Worm (Caenorhabditis elegans) whole organism, L4 larva: ENCODE results near the gene acp-3.

Experiments used
- F26F4.8 ChIP-seq: fragments of 200-800 bp; sonication (Bioruptor generic); conservative IDR thresholded peaks from 2 replicates; pipeline ENCODE4 v1.3.6; 2022; ENCODE audit warnings: missing genetic modification characterization, missing compliant biosample characterization
- F44E2.7 ChIP-seq: fragments of 200-800 bp; sonication (Bioruptor generic); IDR thresholded peaks from 2 replicates; pipeline ENCODE4 v2.1.2; 2022; ENCODE audit warnings: missing genetic modification characterization, missing compliant biosample characterization
- T26A8.4 ChIP-seq: fragments of 200-800 bp; sonication (Bioruptor generic); IDR thresholded peaks from 2 replicates; pipeline ENCODE4 v1.3.6; 2022; ENCODE audit warnings: missing genetic modification characterization, missing compliant biosample characterization
- Y48G9A.11 ChIP-seq: fragments of 200-800 bp; sonication (Bioruptor generic); IDR thresholded peaks from 2 replicates; pipeline ENCODE4 v1.3.6; 2022; ENCODE audit warnings: missing genetic modification reagents, missing genetic modification characterization, missing compliant biosample characterization
- ama-1 ChIP-seq: fragments of 150-350 bp; optimal IDR thresholded peaks from 2 replicates; lab custom pipeline; 2014; ENCODE audit warnings: inconsistent platforms, mixed read lengths
- ceh-20 ChIP-seq: fragments of 200-800 bp; sonication (Bioruptor generic); IDR thresholded peaks from 2 replicates; pipeline ENCODE4 v1.3.6; 2022; ENCODE audit warnings: missing genetic modification reagents, missing genetic modification characterization, missing compliant biosample characterization
- ceh-28 ChIP-seq: fragments of 150-350 bp; optimal IDR thresholded peaks from 2 replicates; lab custom pipeline; 2014; ENCODE audit warnings: missing biosample characterization, missing genetic modification reagents, missing genetic modification characterization
- ceh-82 ChIP-seq: sonication (generic microtip); optimal IDR thresholded peaks from 2 replicates; lab custom pipeline; 2017; ENCODE audit warnings: missing biosample characterization, missing genetic modification characterization
- cey-2 ChIP-seq: sonication (generic microtip); optimal IDR thresholded peaks from 3 replicates; lab custom pipeline; 2017; ENCODE audit warnings: missing genetic modification characterization, mild to moderate bottlenecking, missing compliant biosample characterization, antibody characterized with exemption, borderline replicate concordance; ENCODE audit not compliant: insufficient read depth
- daf-8 ChIP-seq: fragments of 200-800 bp; sonication (Bioruptor generic); IDR thresholded peaks from 2 replicates; pipeline ENCODE4 v1.3.6; 2022; ENCODE audit warnings: missing genetic modification characterization, missing compliant biosample characterization
- dmd-6 ChIP-seq: fragments of 200-800 bp; sonication (Bioruptor generic); IDR thresholded peaks from 2 replicates; pipeline ENCODE4 v1.3.6; 2022; ENCODE audit warnings: missing genetic modification reagents, missing genetic modification characterization, missing compliant biosample characterization
- dpl-1 ChIP-seq: fragments of 150-350 bp; optimal IDR thresholded peaks from 2 replicates; lab custom pipeline; 2014; ENCODE audit warnings: missing biosample characterization, missing genetic modification reagents, missing genetic modification characterization
- dve-1 ChIP-seq: sonication (generic microtip); optimal IDR thresholded peaks from 2 replicates; lab custom pipeline; 2017; ENCODE audit warnings: antibody characterized with exemption, mild to moderate bottlenecking, missing genetic modification characterization, missing compliant biosample characterization; ENCODE audit not compliant: insufficient read depth
- egl-27 ChIP-seq: sonication (generic microtip); optimal IDR thresholded peaks from 3 replicates; lab custom pipeline; 2017; ENCODE audit warnings: missing biosample characterization, missing genetic modification reagents, missing genetic modification characterization
- jun-1 ChIP-seq: fragments of 150-350 bp; optimal IDR thresholded peaks from 2 replicates; lab custom pipeline; 2014; ENCODE audit warnings: missing biosample characterization, missing genetic modification reagents, missing genetic modification characterization
- lim-7 ChIP-seq: fragments of 200-800 bp; sonication (Bioruptor generic); IDR thresholded peaks from 2 replicates; pipeline ENCODE4 v1.3.6; 2022; ENCODE audit warnings: missing genetic modification characterization, missing compliant biosample characterization
- lin-15B ChIP-seq: fragments of 150-350 bp; sonication (generic microtip); optimal IDR thresholded peaks from 3 replicates; lab custom pipeline; 2014; ENCODE audit warnings: missing biosample characterization, missing genetic modification characterization
- lin-38 ChIP-seq: fragments of 200-800 bp; sonication (Bioruptor generic); IDR thresholded peaks from 2 replicates; pipeline ENCODE4 v1.3.6; 2022; ENCODE audit warnings: missing genetic modification reagents, missing genetic modification characterization, missing compliant biosample characterization
- lsy-2 ChIP-seq, 2 experiments: fragments of 150-350 bp in 1 of 2; sonication (generic microtip) in 1 of 2; optimal IDR thresholded peaks; 2 replicates each; lab custom pipeline; 2014 to 2017; ENCODE audit warnings: missing biosample characterization in 2 of 2, missing genetic modification characterization in 2 of 2
- mep-1 ChIP-seq: fragments of 150-350 bp; sonication (generic microtip); optimal IDR thresholded peaks from 3 replicates; lab custom pipeline; 2014; ENCODE audit warnings: missing biosample characterization, missing genetic modification characterization
- mxl-2 ChIP-seq: fragments of 200-800 bp; sonication (Bioruptor generic); conservative IDR thresholded peaks from 2 replicates; pipeline ENCODE4 v1.3.6; 2022; ENCODE audit warnings: missing genetic modification reagents, missing genetic modification characterization, missing compliant biosample characterization
- nhr-102 ChIP-seq: sonication (generic microtip); optimal IDR thresholded peaks from 2 replicates; lab custom pipeline; 2016; ENCODE audit warnings: mild to moderate bottlenecking, missing genetic modification characterization, moderate library complexity, missing compliant biosample characterization
- nhr-237 ChIP-seq: sonication (generic microtip); optimal IDR thresholded peaks from 2 replicates; lab custom pipeline; 2017; ENCODE audit warnings: missing biosample characterization, missing genetic modification characterization
- nhr-25 ChIP-seq: sonication (generic microtip); optimal IDR thresholded peaks from 2 replicates; lab custom pipeline; 2017; ENCODE audit warnings: missing genetic modification characterization, mild to moderate bottlenecking, missing compliant biosample characterization, antibody characterized with exemption, moderate library complexity, borderline replicate concordance; ENCODE audit not compliant: insufficient read depth
- nhr-28 ChIP-seq: fragments of 150-350 bp; optimal IDR thresholded peaks from 2 replicates; lab custom pipeline; 2014; ENCODE audit warnings: missing biosample characterization, missing genetic modification characterization
- nhr-41 ChIP-seq: fragments of 200-800 bp; sonication (Bioruptor generic); IDR thresholded peaks from 2 replicates; pipeline ENCODE4 v1.3.6; 2022; ENCODE audit warnings: missing genetic modification reagents, missing genetic modification characterization, missing compliant biosample characterization
- nhr-6 ChIP-seq: fragments of 150-350 bp; optimal IDR thresholded peaks from 2 replicates; lab custom pipeline; 2014; ENCODE audit warnings: missing biosample characterization, missing genetic modification characterization
- nhr-77 ChIP-seq: fragments of 150-350 bp; optimal IDR thresholded peaks from 2 replicates; lab custom pipeline; 2014; ENCODE audit warnings: missing biosample characterization, missing genetic modification characterization
- php-3 ChIP-seq: fragments of 200-800 bp; sonication (Bioruptor generic); IDR thresholded peaks from 2 replicates; pipeline ENCODE4 v1.3.6; 2022; ENCODE audit warnings: missing genetic modification reagents, missing genetic modification characterization, missing compliant biosample characterization
- pqm-1 ChIP-seq: sonication (generic microtip); optimal IDR thresholded peaks from 2 replicates; lab custom pipeline; 2017; ENCODE audit warnings: missing biosample characterization, missing genetic modification characterization
- rbr-2 ChIP-seq: sonication (generic microtip); optimal IDR thresholded peaks from 2 replicates; lab custom pipeline; 2016; ENCODE audit warnings: missing genotype, missing genetic modification characterization, missing compliant biosample characterization
- saeg-2 ChIP-seq: fragments of 200-800 bp; sonication (Bioruptor generic); IDR thresholded peaks from 2 replicates; pipeline ENCODE4 v1.3.6; 2022; ENCODE audit warnings: missing genetic modification reagents, missing genetic modification characterization, missing compliant biosample characterization
- set-16 ChIP-seq: fragments of 200-800 bp; sonication (Bioruptor generic); IDR thresholded peaks from 2 replicates; pipeline ENCODE4 v1.3.6; 2022; ENCODE audit warnings: missing genetic modification reagents, missing genetic modification characterization, missing compliant biosample characterization
- snpc-1.2 ChIP-seq: fragments of 200-800 bp; sonication (Bioruptor generic); IDR thresholded peaks from 2 replicates; pipeline ENCODE4 v1.3.6; 2022; ENCODE audit warnings: missing genetic modification reagents, missing genetic modification characterization, missing compliant biosample characterization
- snpc-4 ChIP-seq: fragments of 150-350 bp; optimal IDR thresholded peaks from 2 replicates; lab custom pipeline; 2014; ENCODE audit warnings: missing biosample characterization, missing genetic modification characterization
- spr-3 ChIP-seq: fragments of 200-800 bp; sonication (Bioruptor generic); optimal IDR thresholded peaks from 2 replicates; lab custom pipeline; 2018; ENCODE audit warnings: mild to moderate bottlenecking, missing genetic modification characterization, missing compliant biosample characterization
- tag-97 ChIP-seq: fragments of 200-800 bp; sonication (Bioruptor generic); IDR thresholded peaks from 2 replicates; pipeline ENCODE4 v1.3.6; 2022; ENCODE audit warnings: missing genetic modification characterization, missing compliant biosample characterization
- unc-130 ChIP-seq: sonication (generic microtip); optimal IDR thresholded peaks from 2 replicates; lab custom pipeline; 2016; ENCODE audit warnings: missing genetic modification reagents, missing genetic modification characterization, missing compliant biosample characterization
- zfp-2 ChIP-seq: sonication (generic microtip); optimal IDR thresholded peaks from 2 replicates; lab custom pipeline; 2016; ENCODE audit warnings: mild to moderate bottlenecking, missing genetic modification characterization, missing compliant biosample characterization
- zip-2 ChIP-seq: fragments of 150-350 bp; optimal IDR thresholded peaks from 2 replicates; lab custom pipeline; 2014; ENCODE audit warnings: missing biosample characterization, missing genetic modification characterization
- ztf-11 ChIP-seq: fragments of 150-350 bp; optimal IDR thresholded peaks from 2 replicates; lab custom pipeline; 2014; ENCODE audit warnings: missing biosample characterization, missing genetic modification characterization

acp-3 gene

DNA sequence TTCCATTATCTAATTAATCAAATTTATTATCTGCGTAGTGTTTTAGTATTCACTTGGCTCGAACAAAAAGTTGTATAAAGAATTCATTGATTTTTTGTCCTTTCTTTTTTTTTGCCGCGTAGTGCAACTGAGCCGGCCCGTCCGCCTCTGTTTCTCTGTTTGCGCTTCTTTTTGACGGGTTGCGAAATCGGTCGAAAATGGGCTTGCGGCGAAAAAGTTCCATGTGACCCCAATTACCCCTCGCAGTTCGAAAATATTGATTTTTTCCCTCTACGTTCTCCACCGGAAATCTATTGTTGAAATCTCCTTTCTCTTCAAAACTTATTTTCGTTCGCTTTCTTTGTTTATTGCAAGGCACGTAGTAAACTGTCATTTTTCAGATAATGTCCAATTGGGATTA lies 20.5 kb upstream of the acp-3 start, which contains the start of gene zyg-9 (continued):
- TF ChIP-seq nhr-25 (tag; lab: Kevin White, UChicago) (no peak), snpc-1.2 (GFP tag; lab: Robert Waterston, UW) (no peak), zip-2 (no peak), set-16 (GFP tag; lab: Robert Waterston, UW) (no peak), egl-27 (tag; lab: Kevin White, UChicago) (no peak), php-3 (GFP tag; lab: Robert Waterston, UW) (no peak), snpc-4 (tag; lab: Kevin White, UChicago) (no peak), Y48G9A.11 (GFP tag; lab: Robert Waterston, UW) (no peak), ceh-20 (no peak), unc-130 (GFP tag; lab: Kevin White, UChicago) (no peak), lim-7 (GFP tag; lab: Robert Waterston, UW) (no peak), nhr-41 (GFP tag; lab: Robert Waterston, UW) (no peak), ceh-28 (tag; lab: Kevin White, UChicago) (peak; percentile 11), dve-1 (peak; percentile 7), spr-3 (no peak), lin-15B (tag; lab: Kevin White, UChicago) (no peak), rbr-2 (no peak), nhr-77 (no peak), cey-2 (tag; lab: Kevin White, UChicago) (no peak), zfp-2 (tag; lab: Kevin White, UChicago) (no peak), lsy-2 (tag; optimal IDR thresholded peaks at IDR 0.05; lab: Kevin White, UChicago) (peak in 1 of 2 experiments; percentile 60), nhr-28 (tag; lab: Kevin White, UChicago) (no peak), daf-8 (GFP tag; lab: Robert Waterston, UW) (no peak), nhr-6 (tag; lab: Kevin White, UChicago) (no peak), T26A8.4 (GFP tag; lab: Robert Waterston, UW) (no peak), ama-1 (lab: Kevin White, UChicago) (no peak), dmd-6 (GFP tag; lab: Robert Waterston, UW) (no peak), F44E2.7 (GFP tag; lab: Robert Waterston, UW) (no peak)

DNA sequence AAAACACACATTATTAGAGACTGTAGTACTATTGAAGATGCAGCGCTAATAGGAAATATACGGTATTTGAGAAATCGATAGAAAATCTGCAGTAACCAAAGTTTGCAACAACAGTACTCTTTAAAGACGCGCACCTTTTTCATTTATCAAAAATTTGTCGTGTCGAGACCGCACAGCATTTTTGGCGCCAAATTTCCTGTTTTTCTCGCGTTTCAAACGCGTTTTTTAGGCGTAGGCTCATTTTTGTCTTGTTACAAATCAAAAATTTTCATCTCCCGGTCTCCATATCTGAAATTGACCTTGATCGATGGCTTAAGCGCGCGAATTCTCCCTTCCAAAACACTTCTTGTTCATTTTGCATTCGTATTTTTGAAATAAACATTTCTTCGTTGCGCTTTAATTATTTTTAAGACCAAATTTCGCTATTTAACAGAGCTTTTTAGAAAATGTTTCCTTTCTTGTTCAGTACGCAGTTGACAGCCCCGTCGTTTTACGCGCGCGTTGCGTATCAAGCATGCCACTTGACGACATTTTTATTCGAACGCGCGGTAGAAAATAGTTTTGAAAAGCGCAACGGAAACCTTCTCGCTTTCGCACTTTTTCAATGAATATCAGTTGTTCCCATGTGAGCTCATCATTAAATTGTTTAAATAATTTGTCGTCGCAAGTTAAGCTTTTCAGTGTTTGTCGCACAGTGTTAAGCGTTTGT lies 19.9 kb upstream of the acp-3 start:
- TF ChIP-seq ceh-82 (tag; lab: Kevin White, UChicago) (no peak), unc-130 (GFP tag; lab: Kevin White, UChicago) (peak; percentile 21), pqm-1 (tag; lab: Kevin White, UChicago) (no peak), jun-1 (no peak), lin-15B (tag; lab: Kevin White, UChicago) (no peak), daf-8 (GFP tag; lab: Robert Waterston, UW) (no peak), saeg-2 (GFP tag; lab: Robert Waterston, UW) (no peak), lin-38 (GFP tag; lab: Robert Waterston, UW) (0 out of 2 replicates have a peak, but pooled peaks have one; percentile 22), tag-97 (GFP tag; lab: Robert Waterston, UW) (no peak), nhr-102 (no peak), nhr-25 (tag; lab: Kevin White, UChicago) (no peak), snpc-4 (tag; lab: Kevin White, UChicago) (no peak), dpl-1 (GFP tag; lab: Kevin White, UChicago) (peak; percentile 13), ztf-11 (tag; lab: Kevin White, UChicago) (no peak), nhr-28 (tag; lab: Kevin White, UChicago) (no peak), nhr-237 (tag; lab: Kevin White, UChicago) (no peak), mxl-2 (no peak), mep-1 (tag; lab: Kevin White, UChicago) (no peak), F26F4.8 (no peak)
